Worm (Caenorhabditis elegans) whole organism, L3 larva: Measurements from ENCODE around the gene snb-2.

Source experiments
- ama-1 ChIP-seq: fragments of 150-350 bp; optimal IDR thresholded peaks from 2 replicates; lab custom pipeline; 2018
- ceh-16 ChIP-seq: sonication (generic microtip); optimal IDR thresholded peaks from 2 replicates; lab custom pipeline; 2017; ENCODE audit warnings: missing biosample characterization, missing genetic modification characterization
- ceh-82 ChIP-seq: fragments of 150-350 bp; optimal IDR thresholded peaks from 2 replicates; lab custom pipeline; 2014; ENCODE audit warnings: missing biosample characterization, missing genetic modification characterization
- fos-1 ChIP-seq: fragments of 150-350 bp; optimal IDR thresholded peaks from 2 replicates; lab custom pipeline; 2014; ENCODE audit warnings: missing biosample characterization, missing genetic modification characterization
- mdl-1 ChIP-seq: fragments of 150-350 bp; optimal IDR thresholded peaks from 2 replicates; lab custom pipeline; 2014; ENCODE audit warnings: missing biosample characterization, missing genetic modification characterization
- nhr-11 ChIP-seq: fragments of 150-350 bp; optimal IDR thresholded peaks from 2 replicates; lab custom pipeline; 2014; ENCODE audit warnings: missing biosample characterization, missing genetic modification characterization
- nhr-12 ChIP-seq: fragments of 150-350 bp; optimal IDR thresholded peaks from 2 replicates; lab custom pipeline; 2014; ENCODE audit warnings: missing biosample characterization, missing genetic modification characterization
- nhr-237 ChIP-seq: fragments of 150-350 bp; optimal IDR thresholded peaks from 2 replicates; lab custom pipeline; 2014; ENCODE audit warnings: missing biosample characterization, missing genetic modification characterization
- nhr-25 ChIP-seq: sonication (generic microtip); optimal IDR thresholded peaks from 2 replicates; lab custom pipeline; 2017; ENCODE audit warnings: missing biosample characterization, missing genetic modification characterization
- nhr-67 ChIP-seq: fragments of 150-350 bp; optimal IDR thresholded peaks from 2 replicates; lab custom pipeline; 2014; ENCODE audit warnings: missing biosample characterization, missing genetic modification characterization
- pha-4 ChIP-seq: fragments of 150-350 bp; optimal IDR thresholded peaks from 2 replicates; lab custom pipeline; 2014; ENCODE audit warnings: missing biosample characterization, missing genetic modification reagents, missing genetic modification characterization
- skn-1 ChIP-seq: fragments of 150-350 bp; optimal IDR thresholded peaks from 2 replicates; lab custom pipeline; 2014; ENCODE audit warnings: missing biosample characterization, missing genetic modification characterization
- snpc-4 ChIP-seq: fragments of 150-350 bp; optimal IDR thresholded peaks from 2 replicates; lab custom pipeline; 2014; ENCODE audit warnings: missing biosample characterization, missing genetic modification characterization
- zag-1 ChIP-seq: fragments of 150-350 bp; optimal IDR thresholded peaks from 2 replicates; lab custom pipeline; 2014; ENCODE audit warnings: missing biosample characterization, missing genetic modification characterization

DNA sequence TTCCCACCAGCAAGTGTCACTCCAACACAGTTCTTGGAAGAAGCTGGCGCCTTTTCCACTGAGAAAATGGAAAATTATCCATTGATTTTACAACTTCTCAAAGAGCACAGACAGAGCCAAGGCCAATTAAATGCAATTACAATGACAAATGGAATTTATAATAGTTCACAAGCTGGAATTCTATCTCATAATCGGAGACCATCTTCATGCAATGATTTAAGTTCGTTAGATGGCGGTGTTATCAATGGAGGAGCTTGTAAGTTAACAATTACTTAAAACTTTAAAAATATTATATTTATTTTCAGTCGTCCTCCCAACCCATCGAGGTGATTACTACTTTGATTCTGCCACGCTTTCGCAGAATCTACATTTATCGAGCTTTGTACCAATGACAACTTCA, 40.0 kb downstream of the snb-2 start:
- TF ChIP-seq nhr-25 (tag; lab: Kevin White, UChicago) (no peak), fos-1 (tag; lab: Kevin White, UChicago) (no peak), ceh-16 (tag; lab: Kevin White, UChicago) (no peak), mdl-1 (tag; lab: Kevin White, UChicago) (no peak), nhr-12 (tag; lab: Kevin White, UChicago) (no peak), ceh-82 (tag; lab: Kevin White, UChicago) (no peak), nhr-67 (tag; lab: Kevin White, UChicago) (no peak), snpc-4 (no peak), zag-1 (tag; lab: Kevin White, UChicago) (no peak), skn-1 (tag; lab: Kevin White, UChicago) (no peak), nhr-237 (tag; lab: Kevin White, UChicago) (no peak), ama-1 (no peak), nhr-11 (no peak), pha-4 (tag; lab: Kevin White, UChicago) (no peak)
